Worm (Caenorhabditis elegans) whole organism, late embryonic: ENCODE measurements around the gene ZC449.4.

Experiments
- C08G9.2 ChIP-seq: sonication (generic microtip); optimal IDR thresholded peaks from 2 replicates; lab custom pipeline; 2016; ENCODE audit warnings: mild to moderate bottlenecking, missing genetic modification characterization, moderate library complexity, missing compliant biosample characterization
- C38D4.7 ChIP-seq: fragments of 200-800 bp; sonication (Bioruptor generic); optimal IDR thresholded peaks from 2 replicates; lab custom pipeline; 2018; ENCODE audit warnings: mild to moderate bottlenecking, missing genetic modification characterization, moderate library complexity, missing compliant biosample characterization
- F13H6.1 ChIP-seq: sonication (generic microtip); optimal IDR thresholded peaks from 2 replicates; lab custom pipeline; 2016; ENCODE audit warnings: missing genetic modification characterization, missing compliant biosample characterization
- K02D7.2 ChIP-seq: sonication (generic microtip); optimal IDR thresholded peaks from 2 replicates; lab custom pipeline; 2017; ENCODE audit warnings: mild to moderate bottlenecking, missing genetic modification characterization, missing compliant biosample characterization
- K09A11.1 ChIP-seq: sonication (generic microtip); optimal IDR thresholded peaks from 2 replicates; lab custom pipeline; 2017; ENCODE audit warnings: antibody characterized with exemption, mild to moderate bottlenecking, missing genetic modification characterization, missing compliant biosample characterization; ENCODE audit not compliant: insufficient read depth
- Y22D7AL.16 ChIP-seq: sonication (generic microtip); optimal IDR thresholded peaks from 2 replicates; lab custom pipeline; 2016; ENCODE audit warnings: missing genetic modification characterization, missing compliant biosample characterization
- ahr-1 ChIP-seq: sonication (generic microtip); optimal IDR thresholded peaks from 2 replicates; lab custom pipeline; 2016; ENCODE audit warnings: missing genetic modification characterization, missing compliant biosample characterization
- ama-1 ChIP-seq: fragments of 150-350 bp; optimal IDR thresholded peaks from 2 replicates; lab custom pipeline; 2014
- ceh-14 ChIP-seq: sonication (generic microtip); optimal IDR thresholded peaks from 2 replicates; lab custom pipeline; 2016; ENCODE audit warnings: missing genotype, missing genetic modification characterization, missing compliant biosample characterization
- ceh-18 ChIP-seq: sonication (generic microtip); optimal IDR thresholded peaks from 2 replicates; lab custom pipeline; 2016; ENCODE audit warnings: missing genetic modification characterization, missing compliant biosample characterization
- ceh-30 ChIP-seq: fragments of 150-350 bp; optimal IDR thresholded peaks from 2 replicates; lab custom pipeline; 2014; ENCODE audit warnings: missing biosample characterization, missing genetic modification characterization
- ceh-31 ChIP-seq: sonication (generic microtip); optimal IDR thresholded peaks from 2 replicates; lab custom pipeline; 2016; ENCODE audit warnings: missing genetic modification characterization, missing compliant biosample characterization
- ceh-34 ChIP-seq: sonication (generic microtip); optimal IDR thresholded peaks from 2 replicates; lab custom pipeline; 2016; ENCODE audit warnings: mild to moderate bottlenecking, missing genetic modification characterization, missing compliant biosample characterization
- ceh-9 ChIP-seq: sonication (generic microtip); optimal IDR thresholded peaks from 2 replicates; lab custom pipeline; 2016; ENCODE audit warnings: mild to moderate bottlenecking, missing genetic modification characterization, inconsistent platforms, missing compliant biosample characterization
- che-1 ChIP-seq: sonication (generic microtip); optimal IDR thresholded peaks from 2 replicates; lab custom pipeline; 2016; ENCODE audit warnings: mild to moderate bottlenecking, missing genetic modification characterization, missing compliant biosample characterization
- dmd-4 ChIP-seq: sonication (generic microtip); optimal IDR thresholded peaks from 2 replicates; lab custom pipeline; 2016; ENCODE audit warnings: borderline replicate concordance, missing genetic modification characterization, missing compliant biosample characterization
- dve-1 ChIP-seq: sonication (generic microtip); optimal IDR thresholded peaks from 2 replicates; lab custom pipeline; 2017; ENCODE audit warnings: antibody characterized with exemption, mild to moderate bottlenecking, missing genetic modification characterization, missing compliant biosample characterization
- elt-2 ChIP-seq: sonication (generic microtip); optimal IDR thresholded peaks from 2 replicates; lab custom pipeline; 2016; ENCODE audit warnings: missing genetic modification reagents, missing genetic modification characterization, missing compliant biosample characterization
- eyg-1 ChIP-seq: sonication (generic microtip); optimal IDR thresholded peaks from 2 replicates; lab custom pipeline; 2016; ENCODE audit warnings: missing genotype, missing genetic modification characterization, missing compliant biosample characterization
- fkh-6 ChIP-seq: sonication (generic microtip); optimal IDR thresholded peaks from 2 replicates; lab custom pipeline; 2016; ENCODE audit warnings: missing genetic modification characterization, missing compliant biosample characterization
- hlh-13 ChIP-seq: fragments of 200-800 bp; sonication (Bioruptor generic); optimal IDR thresholded peaks from 2 replicates; lab custom pipeline; 2018; ENCODE audit warnings: mild to moderate bottlenecking, missing genetic modification characterization, missing compliant biosample characterization
- hlh-15 ChIP-seq: sonication (generic microtip); optimal IDR thresholded peaks from 2 replicates; lab custom pipeline; 2016; ENCODE audit warnings: missing genetic modification characterization, missing compliant biosample characterization
- hlh-6 ChIP-seq: sonication (generic microtip); optimal IDR thresholded peaks from 2 replicates; lab custom pipeline; 2016; ENCODE audit warnings: missing genotype, missing genetic modification characterization, missing compliant biosample characterization
- hlh-8 ChIP-seq: sonication (generic microtip); optimal IDR thresholded peaks from 2 replicates; lab custom pipeline; 2016; ENCODE audit warnings: missing genotype, missing genetic modification characterization, missing compliant biosample characterization
- lim-6 ChIP-seq: sonication (generic microtip); optimal IDR thresholded peaks from 2 replicates; lab custom pipeline; 2016; ENCODE audit warnings: missing genetic modification characterization, missing compliant biosample characterization
- nfya-1 ChIP-seq: sonication (generic microtip); optimal IDR thresholded peaks from 2 replicates; lab custom pipeline; 2017; ENCODE audit warnings: missing genetic modification characterization, mild to moderate bottlenecking, missing compliant biosample characterization, antibody characterized with exemption, moderate library complexity
- npax-4 ChIP-seq: sonication (generic microtip); optimal IDR thresholded peaks from 2 replicates; lab custom pipeline; 2016; ENCODE audit warnings: missing genetic modification characterization, missing compliant biosample characterization
- odd-2 ChIP-seq: sonication (generic microtip); optimal IDR thresholded peaks from 2 replicates; lab custom pipeline; 2017; ENCODE audit warnings: antibody characterized with exemption, mild to moderate bottlenecking, missing genetic modification characterization, missing compliant biosample characterization
- pag-3 ChIP-seq: sonication (generic microtip); optimal IDR thresholded peaks from 2 replicates; lab custom pipeline; 2016; ENCODE audit warnings: missing compliant biosample characterization, missing genetic modification characterization, borderline replicate concordance
- pax-1 ChIP-seq: fragments of 150-350 bp; optimal IDR thresholded peaks from 2 replicates; lab custom pipeline; 2014; ENCODE audit warnings: missing biosample characterization, missing genetic modification characterization
- pha-4 ChIP-seq: fragments of 150-350 bp; optimal IDR thresholded peaks from 2 replicates; lab custom pipeline; 2018; ENCODE audit warnings: missing biosample characterization, missing genetic modification reagents, missing genetic modification characterization
- ref-2 ChIP-seq: sonication (generic microtip); optimal IDR thresholded peaks from 2 replicates; lab custom pipeline; 2016; ENCODE audit warnings: missing genetic modification characterization, missing compliant biosample characterization
- rnt-1 ChIP-seq: sonication (generic microtip); optimal IDR thresholded peaks from 2 replicates; lab custom pipeline; 2016; ENCODE audit warnings: missing genetic modification characterization, missing compliant biosample characterization
- sdc-2 ChIP-seq: sonication (generic microtip); optimal IDR thresholded peaks from 2 replicates; lab custom pipeline; 2016; ENCODE audit warnings: missing genotype, missing genetic modification characterization, missing compliant biosample characterization
- sox-2 ChIP-seq: fragments of 200-800 bp; sonication (Bioruptor generic); IDR thresholded peaks from 2 replicates; pipeline ENCODE4 v1.3.6; 2022; ENCODE audit warnings: missing genetic modification reagents, missing genetic modification characterization, missing compliant biosample characterization
- sox-4 ChIP-seq: sonication (generic microtip); optimal IDR thresholded peaks from 2 replicates; lab custom pipeline; 2017; ENCODE audit warnings: mild to moderate bottlenecking, missing genetic modification characterization, inconsistent platforms, missing compliant biosample characterization
- tbx-2 ChIP-seq: sonication (generic microtip); optimal IDR thresholded peaks from 2 replicates; lab custom pipeline; 2016; ENCODE audit warnings: missing genetic modification characterization, missing compliant biosample characterization
- tbx-7 ChIP-seq: sonication (generic microtip); optimal IDR thresholded peaks from 2 replicates; lab custom pipeline; 2016; ENCODE audit warnings: missing genotype, missing genetic modification characterization, missing compliant biosample characterization
- unc-42 ChIP-seq: sonication (generic microtip); optimal IDR thresholded peaks from 2 replicates; lab custom pipeline; 2016; ENCODE audit warnings: missing genotype, missing genetic modification characterization, missing compliant biosample characterization
- unc-55 ChIP-seq: sonication (generic microtip); optimal IDR thresholded peaks from 2 replicates; lab custom pipeline; 2017; ENCODE audit warnings: missing biosample characterization, missing genetic modification reagents, missing genetic modification characterization
- unc-86 ChIP-seq: sonication (generic microtip); optimal IDR thresholded peaks from 2 replicates; lab custom pipeline; 2016; ENCODE audit warnings: missing genetic modification characterization, missing compliant biosample characterization
- ztf-16 ChIP-seq: sonication (generic microtip); optimal IDR thresholded peaks from 2 replicates; lab custom pipeline; 2017; ENCODE audit warnings: missing genetic modification characterization, missing compliant biosample characterization

ZC449.4 gene

ce11 chrX:4986354-4986753, 47.4 kb downstream of the ZC449.4 start:
- no peak for TF ChIP-seq nfya-1
- TF ChIP-seq ceh-18 (tag; lab: Kevin White, UChicago): no peak
- TF ChIP-seq hlh-15 (tag; lab: Kevin White, UChicago): no peak
- TF ChIP-seq eyg-1 (tag; lab: Kevin White, UChicago): no peak
- TF ChIP-seq pag-3: no peak
- TF ChIP-seq ceh-14 (tag; lab: Kevin White, UChicago): no peak
- no peak for TF ChIP-seq npax-4 (tag; lab: Kevin White, UChicago)
- no peak for TF ChIP-seq rnt-1 (tag; lab: Kevin White, UChicago)
- no peak for TF ChIP-seq fkh-6 (tag; lab: Kevin White, UChicago)
- TF ChIP-seq ceh-30 (tag; lab: Kevin White, UChicago): no peak
- no peak for TF ChIP-seq K09A11.1 (tag; lab: Kevin White, UChicago)
- no peak for TF ChIP-seq C38D4.7 (GFP tag; lab: Kevin White, UChicago)
- no peak for TF ChIP-seq ceh-9 (tag; lab: Kevin White, UChicago)
- TF ChIP-seq unc-86 (tag; lab: Kevin White, UChicago): no peak
- no peak for TF ChIP-seq sdc-2 (tag; lab: Kevin White, UChicago)
- TF ChIP-seq pha-4 (tag; lab: Kevin White, UChicago): no peak
- TF ChIP-seq dve-1 (tag; lab: Kevin White, UChicago): no peak

ce11 chrX:4982009-4982625, 51.7 kb downstream of the ZC449.4 start:
- peak; percentile 24 for TF ChIP-seq C08G9.2 (tag; lab: Kevin White, UChicago)
- no peak for TF ChIP-seq F13H6.1 (tag; lab: Kevin White, UChicago)
- TF ChIP-seq unc-42 (tag; lab: Kevin White, UChicago): peak; percentile 42
- no peak for TF ChIP-seq elt-2 (tag; lab: Kevin White, UChicago)
- no peak for TF ChIP-seq unc-86 (tag; lab: Kevin White, UChicago)
- TF ChIP-seq ref-2 (tag; lab: Kevin White, UChicago): no peak
- TF ChIP-seq ahr-1 (tag; lab: Kevin White, UChicago): no peak
- no peak for TF ChIP-seq Y22D7AL.16 (tag; lab: Kevin White, UChicago)
- no peak for TF ChIP-seq K02D7.2 (tag; lab: Kevin White, UChicago)
- TF ChIP-seq tbx-2: peak; percentile 33
- no peak for TF ChIP-seq ztf-16 (tag; lab: Kevin White, UChicago)
- no peak for TF ChIP-seq pax-1 (tag; lab: Kevin White, UChicago)
- TF ChIP-seq C38D4.7 (GFP tag; lab: Kevin White, UChicago): no peak
- TF ChIP-seq che-1 (tag; lab: Kevin White, UChicago): no peak
- TF ChIP-seq sox-2 (GFP tag; lab: Robert Waterston, UW): no peak
- TF ChIP-seq ceh-14 (tag; lab: Kevin White, UChicago): peak; percentile 33
- TF ChIP-seq lim-6 (tag; lab: Kevin White, UChicago): no peak
- no peak for TF ChIP-seq sdc-2 (tag; lab: Kevin White, UChicago)
- no peak for TF ChIP-seq unc-55 (GFP tag; lab: Kevin White, UChicago)
- TF ChIP-seq eyg-1 (tag; lab: Kevin White, UChicago): no peak
- no peak for TF ChIP-seq ceh-9 (tag; lab: Kevin White, UChicago)
- no peak for TF ChIP-seq hlh-8
- peak; percentile 12 for TF ChIP-seq ceh-31
- TF ChIP-seq odd-2 (tag; lab: Kevin White, UChicago): no peak
- TF ChIP-seq sox-4 (tag; lab: Kevin White, UChicago): no peak

- no peak for TF ChIP-seq tbx-7
- TF ChIP-seq hlh-6: no peak
- TF ChIP-seq ceh-14 (tag; lab: Kevin White, UChicago): no peak
- TF ChIP-seq tbx-2: no peak
- no peak for TF ChIP-seq sox-2 (GFP tag; lab: Robert Waterston, UW)
- TF ChIP-seq K02D7.2 (tag; lab: Kevin White, UChicago): no peak
- TF ChIP-seq hlh-13 (GFP tag; lab: Kevin White, UChicago): no peak
- TF ChIP-seq ama-1 (lab: Kevin White, UChicago): no peak
- no peak for TF ChIP-seq dmd-4 (tag; lab: Kevin White, UChicago)
- TF ChIP-seq ceh-34 (tag; lab: Kevin White, UChicago): no peak
- no peak for TF ChIP-seq che-1 (tag; lab: Kevin White, UChicago)
- no peak for TF ChIP-seq ahr-1 (tag; lab: Kevin White, UChicago)
Observed at ce11 chrX:4981579-4981978, 52.2 kb downstream of the ZC449.4 start.
